Worm (Caenorhabditis elegans) whole organism, mixed stage, embryonic: ENCODE results near the gene C33H5.1.

Experiments used
- bed-3 ChIP-seq: fragments of 200-800 bp; sonication (Bioruptor generic); optimal IDR thresholded peaks from 3 replicates; lab custom pipeline; 2018; ENCODE audit warnings: mild to moderate bottlenecking, missing genetic modification characterization, moderate library complexity, missing compliant biosample characterization
- blmp-1 ChIP-seq: fragments of 150-350 bp; optimal IDR thresholded peaks from 2 replicates; lab custom pipeline; 2014; ENCODE audit warnings: missing biosample characterization, missing genetic modification characterization
- ceh-39 ChIP-seq: fragments of 150-350 bp; optimal IDR thresholded peaks from 2 replicates; lab custom pipeline; 2014; ENCODE audit warnings: missing biosample characterization, missing genetic modification characterization
- ceh-43 ChIP-seq: fragments of 200-800 bp; sonication (Bioruptor generic); optimal IDR thresholded peaks from 2 replicates; lab custom pipeline; 2018; ENCODE audit warnings: mild to moderate bottlenecking, missing genetic modification characterization, moderate library complexity, missing compliant biosample characterization
- ces-1 ChIP-seq: fragments of 150-350 bp; optimal IDR thresholded peaks from 2 replicates; lab custom pipeline; 2014; ENCODE audit warnings: missing biosample characterization, missing genetic modification reagents, missing genetic modification characterization
- cnd-1 ChIP-seq: fragments of 200-800 bp; sonication (Bioruptor generic); optimal IDR thresholded peaks from 2 replicates; lab custom pipeline; 2018; ENCODE audit warnings: mild to moderate bottlenecking, missing genetic modification characterization, missing compliant biosample characterization
- drap-1 ChIP-seq: fragments of 200-800 bp; sonication (Bioruptor generic); optimal IDR thresholded peaks from 3 replicates; lab custom pipeline; 2018; ENCODE audit warnings: mild to moderate bottlenecking, missing genetic modification characterization, missing compliant biosample characterization
- elt-1 ChIP-seq: sonication (generic microtip); optimal IDR thresholded peaks from 2 replicates; lab custom pipeline; 2017; ENCODE audit warnings: missing genetic modification characterization, mild to moderate bottlenecking, missing compliant biosample characterization, antibody characterized with exemption, moderate library complexity, borderline replicate concordance; ENCODE audit not compliant: insufficient read depth
- elt-3 ChIP-seq: fragments of 150-350 bp; optimal IDR thresholded peaks from 2 replicates; lab custom pipeline; 2014; ENCODE audit warnings: missing biosample characterization, missing genetic modification characterization
- flh-1 ChIP-seq: fragments of 200-800 bp; sonication (Bioruptor generic); optimal IDR thresholded peaks from 2 replicates; lab custom pipeline; 2018; ENCODE audit warnings: mild to moderate bottlenecking, missing genetic modification characterization, moderate library complexity, missing compliant biosample characterization
- ham-2 ChIP-seq: fragments of 200-800 bp; sonication (Bioruptor generic); optimal IDR thresholded peaks from 2 replicates; lab custom pipeline; 2018; ENCODE audit warnings: mild to moderate bottlenecking, missing genetic modification characterization, missing compliant biosample characterization
- hlh-1 ChIP-seq: fragments of 150-350 bp; optimal IDR thresholded peaks from 2 replicates; lab custom pipeline; 2014; ENCODE audit warnings: missing biosample characterization, missing genetic modification reagents, missing genetic modification characterization
- lin-13 ChIP-seq: fragments of 150-350 bp; optimal IDR thresholded peaks from 2 replicates; lab custom pipeline; 2014; ENCODE audit warnings: missing biosample characterization, missing genetic modification characterization
- lin-32 ChIP-seq: fragments of 200-800 bp; sonication (Bioruptor generic); optimal IDR thresholded peaks from 2 replicates; lab custom pipeline; 2018; ENCODE audit warnings: mild to moderate bottlenecking, missing genetic modification characterization, missing compliant biosample characterization
- lsy-2 ChIP-seq: fragments of 150-350 bp; optimal IDR thresholded peaks from 2 replicates; lab custom pipeline; 2014; ENCODE audit warnings: missing biosample characterization, missing genetic modification characterization
- mab-5 ChIP-seq: fragments of 150-350 bp; optimal IDR thresholded peaks from 2 replicates; lab custom pipeline; 2014; ENCODE audit warnings: missing biosample characterization, missing genetic modification characterization
- mep-1 ChIP-seq: fragments of 150-350 bp; optimal IDR thresholded peaks from 2 replicates; lab custom pipeline; 2017; ENCODE audit warnings: missing biosample characterization, missing genetic modification reagents, missing genetic modification characterization, inconsistent platforms
- mls-2 ChIP-seq: sonication (generic microtip); optimal IDR thresholded peaks from 2 replicates; lab custom pipeline; 2016; ENCODE audit warnings: mild to moderate bottlenecking, missing genetic modification characterization, moderate library complexity, missing compliant biosample characterization
- nhr-12 ChIP-seq: fragments of 150-350 bp; optimal IDR thresholded peaks from 2 replicates; lab custom pipeline; 2014; ENCODE audit warnings: missing biosample characterization, missing genetic modification characterization
- nhr-2 ChIP-seq: fragments of 150-350 bp; optimal IDR thresholded peaks from 2 replicates; lab custom pipeline; 2014; ENCODE audit warnings: missing biosample characterization, missing genetic modification characterization
- nhr-237 ChIP-seq: fragments of 150-350 bp; optimal IDR thresholded peaks from 2 replicates; lab custom pipeline; 2014; ENCODE audit warnings: missing biosample characterization, missing genetic modification characterization
- nhr-28 ChIP-seq: fragments of 150-350 bp; optimal IDR thresholded peaks from 2 replicates; lab custom pipeline; 2014; ENCODE audit warnings: missing biosample characterization, missing genetic modification characterization
- nhr-76 ChIP-seq: sonication (generic microtip); optimal IDR thresholded peaks from 2 replicates; lab custom pipeline; 2017; ENCODE audit warnings: missing biosample characterization, missing genetic modification characterization
- pha-4 ChIP-seq: fragments of 150-350 bp; optimal IDR thresholded peaks from 2 replicates; lab custom pipeline; 2018; ENCODE audit warnings: missing biosample characterization, missing genetic modification reagents, missing genetic modification characterization
- sem-2 ChIP-seq: fragments of 200-800 bp; sonication (Bioruptor generic); optimal IDR thresholded peaks from 2 replicates; lab custom pipeline; 2018; ENCODE audit warnings: mild to moderate bottlenecking, missing genetic modification characterization, missing compliant biosample characterization
- snpc-4 ChIP-seq: fragments of 150-350 bp; optimal IDR thresholded peaks from 2 replicates; lab custom pipeline; 2014; ENCODE audit warnings: missing biosample characterization, missing genetic modification characterization
- tbx-8 ChIP-seq: fragments of 200-800 bp; sonication (Bioruptor generic); optimal IDR thresholded peaks from 2 replicates; lab custom pipeline; 2018; ENCODE audit warnings: mild to moderate bottlenecking, missing genetic modification characterization, moderate library complexity, missing compliant biosample characterization
- unc-120 ChIP-seq: sonication (generic microtip); optimal IDR thresholded peaks from 2 replicates; lab custom pipeline; 2017; ENCODE audit warnings: missing genetic modification characterization, missing compliant biosample characterization; ENCODE audit not compliant: poor library complexity, severe bottlenecking
- unc-39 ChIP-seq: fragments of 150-350 bp; optimal IDR thresholded peaks from 2 replicates; lab custom pipeline; 2014; ENCODE audit warnings: missing biosample characterization, missing genetic modification characterization
- unc-62 ChIP-seq: fragments of 150-350 bp; optimal IDR thresholded peaks from 2 replicates; lab custom pipeline; 2014; ENCODE audit warnings: missing biosample characterization, missing genetic modification reagents, missing genetic modification characterization
- zip-8 ChIP-seq: fragments of 150-350 bp; optimal IDR thresholded peaks from 2 replicates; lab custom pipeline; 2014; ENCODE audit warnings: missing biosample characterization, missing genetic modification characterization
- ztf-11 ChIP-seq: fragments of 150-350 bp; optimal IDR thresholded peaks from 2 replicates; lab custom pipeline; 2014; ENCODE audit warnings: missing biosample characterization, missing genetic modification characterization

Gene C33H5.1

ce11 chrIV:7808583-7808982, at the start of gene C33H5.1:
C33H5.1 (plus strand) TSS chrIV:7808912.
- TF ChIP-seq elt-1 (tag; lab: Kevin White, UChicago) (peak; percentile 88), unc-120 (tag; lab: Kevin White, UChicago) (no peak)

- TF ChIP-seq tbx-8 (no peak), zip-8 (tag; lab: Kevin White, UChicago) (no peak), lin-32 (no peak), cnd-1 (tag; lab: Kevin White, UChicago) (no peak), bed-3 (GFP tag; lab: Kevin White, UChicago) (no peak), unc-62 (GFP tag; lab: Kevin White, UChicago) (no peak), mab-5 (no peak), elt-3 (tag; lab: Kevin White, UChicago) (no peak), flh-1 (no peak), ceh-39 (tag; lab: Kevin White, UChicago) (no peak), lsy-2 (no peak), ceh-43 (GFP tag; lab: Kevin White, UChicago) (no peak), unc-39 (tag; lab: Kevin White, UChicago) (no peak), nhr-2 (tag; lab: Kevin White, UChicago) (no peak), mls-2 (tag; lab: Kevin White, UChicago) (no peak)
- TF ChIP-seq, all 35 proteins: peak for 0
Observed at ce11 chrIV:7759527-7759926, 49.2 kb upstream of the C33H5.1 start, which contains the start of gene dsb-3. dsb-3 (minus strand) TSS chrIV:7759627.

- TF ChIP-seq pha-4 (tag; lab: Kevin White, UChicago), result no peak
Observed at ce11 chrIV:7760117-7760516, 48.6 kb upstream of the C33H5.1 start, which contains the start of gene del-7. del-7 (plus strand) TSS chrIV:7760417.

- no peak for TF ChIP-seq ceh-43 (GFP tag; lab: Kevin White, UChicago)
- no peak for TF ChIP-seq blmp-1 (tag; lab: Kevin White, UChicago)
- TF ChIP-seq elt-3 (tag; lab: Kevin White, UChicago), result no peak
- TF ChIP-seq snpc-4 (tag; lab: Kevin White, UChicago), result no peak
- TF ChIP-seq mep-1 (tag; lab: Kevin White, UChicago), result no peak
- TF ChIP-seq ztf-11 (tag; lab: Kevin White, UChicago), result no peak
- TF ChIP-seq ham-2, result no peak
- TF ChIP-seq flh-1, result no peak
- TF ChIP-seq lin-13 (tag; lab: Kevin White, UChicago), result no peak
- no peak for TF ChIP-seq lin-32
- no peak for TF ChIP-seq drap-1 (GFP tag; lab: Kevin White, UChicago)
- TF ChIP-seq hlh-1 (tag; lab: Kevin White, UChicago), result no peak
- TF ChIP-seq cnd-1 (tag; lab: Kevin White, UChicago), result no peak
- no peak for TF ChIP-seq nhr-237
- TF ChIP-seq nhr-76 (tag; lab: Kevin White, UChicago), result no peak
- no peak for TF ChIP-seq sem-2 (GFP tag; lab: Kevin White, UChicago)
- no peak for TF ChIP-seq ces-1 (GFP tag; lab: Kevin White, UChicago)
- no peak for TF ChIP-seq pha-4 (tag; lab: Kevin White, UChicago)
- TF ChIP-seq zip-8 (tag; lab: Kevin White, UChicago), result no peak
- no peak for TF ChIP-seq nhr-12 (tag; lab: Kevin White, UChicago)
Observed at ce11 chrIV:7763748-7764147, 45.0 kb upstream of the C33H5.1 start, which contains the start of the genes C46A5.6 and C46A5.1. C46A5.6 (minus strand) TSS chrIV:7763848. C46A5.1 (plus strand) TSS chrIV:7763931.

- no peak for TF ChIP-seq unc-120 (tag; lab: Kevin White, UChicago)
- TF ChIP-seq nhr-237, result no peak
- no peak for TF ChIP-seq flh-1
- no peak for TF ChIP-seq tbx-8
- no peak for TF ChIP-seq nhr-28 (tag; lab: Kevin White, UChicago)
- no peak for TF ChIP-seq elt-3 (tag; lab: Kevin White, UChicago)
- TF ChIP-seq mls-2 (tag; lab: Kevin White, UChicago), result no peak
- TF ChIP-seq pha-4 (tag; lab: Kevin White, UChicago), result no peak
- TF ChIP-seq zip-8 (tag; lab: Kevin White, UChicago), result no peak
- TF ChIP-seq mep-1 (tag; lab: Kevin White, UChicago), result no peak
- TF ChIP-seq hlh-1 (tag; lab: Kevin White, UChicago), result no peak
- TF ChIP-seq snpc-4 (tag; lab: Kevin White, UChicago), result no peak
- TF ChIP-seq mab-5, result no peak
Observed at ce11 chrIV:7764319-7764718, 44.4 kb upstream of the C33H5.1 start.
